Worm (Caenorhabditis elegans) whole organism, young adult: ENCODE measurements around the gene EEED8.14.

Source experiments
- B0035.1 ChIP-seq: sonication (generic microtip); optimal IDR thresholded peaks from 2 replicates; lab custom pipeline; 2016; ENCODE audit warnings: missing genetic modification characterization, mild to moderate bottlenecking, missing compliant biosample characterization, missing genotype, missing genetic modification reagents
- C06A6.2 ChIP-seq: fragments of 200-800 bp; sonication (Bioruptor generic); conservative IDR thresholded peaks from 2 replicates; pipeline ENCODE4 v1.3.6; 2022; ENCODE audit warnings: missing genetic modification characterization, missing compliant biosample characterization
- D2030.7 ChIP-seq: fragments of 200-800 bp; sonication (Bioruptor generic); IDR thresholded peaks from 2 replicates; pipeline ENCODE4 v1.3.6; 2022; ENCODE audit warnings: missing genetic modification reagents, missing genetic modification characterization, missing compliant biosample characterization
- F33H1.4 ChIP-seq: fragments of 200-800 bp; sonication (Bioruptor generic); IDR thresholded peaks from 2 replicates; pipeline ENCODE4 v1.3.6; 2022; ENCODE audit warnings: missing genetic modification reagents, missing genetic modification characterization, missing compliant biosample characterization
- F37B4.10 ChIP-seq: fragments of 200-800 bp; sonication (Bioruptor generic); IDR thresholded peaks from 2 replicates; pipeline ENCODE4 v1.3.6; 2022; ENCODE audit warnings: missing genetic modification characterization, missing compliant biosample characterization
- F57A8.1 ChIP-seq: fragments of 200-800 bp; sonication (Bioruptor generic); optimal IDR thresholded peaks from 2 replicates; lab custom pipeline; 2018; ENCODE audit warnings: mild to moderate bottlenecking, missing genetic modification characterization, moderate library complexity, missing compliant biosample characterization
- T26A5.8 ChIP-seq: sonication (generic microtip); optimal IDR thresholded peaks from 2 replicates; lab custom pipeline; 2016; ENCODE audit warnings: missing genetic modification characterization, missing compliant biosample characterization
- Y53F4B.3 ChIP-seq: fragments of 200-800 bp; sonication (Bioruptor generic); IDR thresholded peaks from 2 replicates; pipeline ENCODE4 v1.3.6; 2022; ENCODE audit warnings: missing genetic modification reagents, missing genetic modification characterization, missing compliant biosample characterization
- Y53G8AR.9 ChIP-seq: fragments of 200-800 bp; sonication (Bioruptor generic); conservative IDR thresholded peaks from 2 replicates; pipeline ENCODE4 v1.3.6; 2022; ENCODE audit warnings: missing genetic modification reagents, missing genetic modification characterization, missing compliant biosample characterization
- Y56A3A.18 ChIP-seq: fragments of 200-800 bp; sonication (Bioruptor generic); IDR thresholded peaks from 2 replicates; pipeline ENCODE4 v1.3.6; 2022; ENCODE audit warnings: missing genetic modification reagents, missing genetic modification characterization, missing compliant biosample characterization
- Y79H2A.3 ChIP-seq: fragments of 200-800 bp; sonication (Bioruptor generic); conservative IDR thresholded peaks from 2 replicates; pipeline ENCODE4 v1.3.6; 2022; ENCODE audit warnings: missing genetic modification reagents, missing genetic modification characterization, missing compliant biosample characterization
- Y95B8A.8 ChIP-seq: fragments of 200-800 bp; sonication (Bioruptor generic); IDR thresholded peaks from 2 replicates; pipeline ENCODE4 v1.3.6; 2022; ENCODE audit warnings: missing genetic modification reagents, missing genetic modification characterization, missing compliant biosample characterization
- ZK185.1 ChIP-seq: sonication (generic microtip); optimal IDR thresholded peaks from 2 replicates; lab custom pipeline; 2016; ENCODE audit warnings: mild to moderate bottlenecking, missing genetic modification characterization, missing compliant biosample characterization; ENCODE audit not compliant: poor library complexity, severe bottlenecking
- akir-1 ChIP-seq: fragments of 200-800 bp; sonication (Bioruptor generic); optimal IDR thresholded peaks from 2 replicates; lab custom pipeline; 2018; ENCODE audit warnings: mild to moderate bottlenecking, missing genetic modification characterization, moderate library complexity, missing compliant biosample characterization
- ama-1 ChIP-seq, 3 experiments: fragments of 150-350 bp in 1 of 3; sonication (generic microtip) in 2 of 3; optimal IDR thresholded peaks; 2 replicates each; lab custom pipeline; 2014 to 2018; ENCODE audit warnings: missing biosample characterization in 2 of 3, missing genetic modification characterization in 2 of 3, missing genetic modification reagents in 2 of 3
- aptf-3 ChIP-seq: fragments of 200-800 bp; sonication (Bioruptor generic); IDR thresholded peaks from 2 replicates; pipeline ENCODE4 v1.3.6; 2022; ENCODE audit warnings: missing genetic modification characterization, missing compliant biosample characterization
- athp-1 ChIP-seq: sonication (generic microtip); optimal IDR thresholded peaks from 2 replicates; lab custom pipeline; 2017; ENCODE audit warnings: mild to moderate bottlenecking, missing genetic modification characterization, missing compliant biosample characterization
- bed-1 ChIP-seq: fragments of 200-800 bp; sonication (Bioruptor generic); IDR thresholded peaks from 2 replicates; pipeline ENCODE4 v1.3.6; 2022; ENCODE audit warnings: missing genetic modification reagents, missing genetic modification characterization, missing compliant biosample characterization
- bed-2 ChIP-seq: fragments of 200-800 bp; sonication (Bioruptor generic); IDR thresholded peaks from 2 replicates; pipeline ENCODE4 v1.3.6; 2022; ENCODE audit warnings: missing genetic modification reagents, missing genetic modification characterization, missing compliant biosample characterization
- ccch-3 ChIP-seq: fragments of 200-800 bp; sonication (Bioruptor generic); optimal IDR thresholded peaks from 2 replicates; lab custom pipeline; 2018; ENCODE audit warnings: mild to moderate bottlenecking, missing genetic modification characterization, missing compliant biosample characterization
- cebp-2 ChIP-seq: fragments of 200-800 bp; sonication (Bioruptor generic); IDR thresholded peaks from 2 replicates; pipeline ENCODE4 v1.3.6; 2022; ENCODE audit warnings: missing genetic modification characterization, missing compliant biosample characterization
- ceh-40 ChIP-seq: fragments of 200-800 bp; sonication (Bioruptor generic); IDR thresholded peaks from 2 replicates; pipeline ENCODE4 v1.3.6; 2022; ENCODE audit warnings: missing genetic modification characterization, missing compliant biosample characterization
- chd-7 ChIP-seq: sonication (generic microtip); optimal IDR thresholded peaks from 2 replicates; lab custom pipeline; 2016; ENCODE audit warnings: mild to moderate bottlenecking, missing genetic modification characterization, moderate library complexity, missing compliant biosample characterization
- die-1 ChIP-seq: sonication (generic microtip); optimal IDR thresholded peaks from 2 replicates; lab custom pipeline; 2016; ENCODE audit warnings: missing genotype, mild to moderate bottlenecking, missing genetic modification characterization, missing compliant biosample characterization
- dpff-1 ChIP-seq: sonication (generic microtip); optimal IDR thresholded peaks from 2 replicates; lab custom pipeline; 2017; ENCODE audit warnings: mild to moderate bottlenecking, missing genetic modification characterization, missing compliant biosample characterization
- dpl-1 ChIP-seq: fragments of 150-350 bp; optimal IDR thresholded peaks from 2 replicates; lab custom pipeline; 2014; ENCODE audit warnings: missing biosample characterization, missing genetic modification reagents, missing genetic modification characterization
- efl-1 ChIP-seq: fragments of 150-350 bp; optimal IDR thresholded peaks from 2 replicates; lab custom pipeline; 2014; ENCODE audit warnings: missing biosample characterization, missing genetic modification reagents, missing genetic modification characterization
- egrh-3 ChIP-seq: fragments of 200-800 bp; sonication (Bioruptor generic); IDR thresholded peaks from 2 replicates; pipeline ENCODE4 v1.3.6; 2022; ENCODE audit warnings: missing genetic modification reagents, missing genetic modification characterization, missing compliant biosample characterization
- ets-4 ChIP-seq: fragments of 200-800 bp; sonication (Bioruptor generic); optimal IDR thresholded peaks from 2 replicates; lab custom pipeline; 2018; ENCODE audit warnings: mild to moderate bottlenecking, missing genetic modification characterization, missing compliant biosample characterization
- fkh-3 ChIP-seq: sonication (generic microtip); optimal IDR thresholded peaks from 2 replicates; lab custom pipeline; 2016; ENCODE audit warnings: mild to moderate bottlenecking, missing genetic modification characterization, missing compliant biosample characterization
- hlh-12 ChIP-seq: sonication (generic microtip); optimal IDR thresholded peaks from 2 replicates; lab custom pipeline; 2016; ENCODE audit warnings: missing genetic modification characterization, missing compliant biosample characterization
- lin-35 ChIP-seq, 3 experiments: fragments of 150-350 bp in 2 of 3; sonication (generic microtip) in 1 of 3; optimal IDR thresholded peaks; 2 replicates each; lab custom pipeline; 2014 to 2018; ENCODE audit warnings: missing biosample characterization in 3 of 3, missing genetic modification characterization in 3 of 3, missing genetic modification reagents in 3 of 3
- madf-8 ChIP-seq: fragments of 200-800 bp; sonication (Bioruptor generic); conservative IDR thresholded peaks from 2 replicates; pipeline ENCODE4 v1.3.6; 2022; ENCODE audit warnings: missing genetic modification reagents, missing genetic modification characterization, missing compliant biosample characterization
- nhr-27 ChIP-seq: fragments of 200-800 bp; sonication (Bioruptor generic); optimal IDR thresholded peaks from 2 replicates; lab custom pipeline; 2018; ENCODE audit warnings: mild to moderate bottlenecking, missing genetic modification characterization, moderate library complexity, missing compliant biosample characterization
- pbrm-1 ChIP-seq: fragments of 200-800 bp; sonication (Bioruptor generic); IDR thresholded peaks from 2 replicates; pipeline ENCODE4 v1.3.6; 2022; ENCODE audit warnings: missing genetic modification reagents, missing genetic modification characterization, missing compliant biosample characterization
- rec-8 ChIP-seq, 2 experiments: sonication (generic microtip); optimal IDR thresholded peaks; 2 replicates each; lab custom pipeline; 2016; ENCODE audit warnings: mild to moderate bottlenecking in 2 of 2, missing genetic modification characterization in 2 of 2, missing genetic modification reagents in 2 of 2, missing genotype in 2 of 2, missing biosample characterization in 1 of 2, missing compliant biosample characterization in 1 of 2, moderate library complexity in 1 of 2
- snpc-1.1 ChIP-seq: sonication (generic microtip); optimal IDR thresholded peaks from 2 replicates; lab custom pipeline; 2017; ENCODE audit warnings: missing genetic modification characterization, mild to moderate bottlenecking, missing compliant biosample characterization, antibody characterized with exemption, moderate library complexity, missing genotype, missing genetic modification reagents; ENCODE audit not compliant: insufficient read depth
- snpc-3.4 ChIP-seq: sonication (generic microtip); optimal IDR thresholded peaks from 2 replicates; lab custom pipeline; 2017; ENCODE audit warnings: missing genetic modification characterization, mild to moderate bottlenecking, missing compliant biosample characterization, antibody characterized with exemption, moderate library complexity, missing genotype, missing genetic modification reagents
- tbp1 ChIP-seq: fragments of 200-800 bp; sonication (Bioruptor generic); optimal IDR thresholded peaks from 2 replicates; lab custom pipeline; 2018; ENCODE audit warnings: mild to moderate bottlenecking, missing genetic modification characterization, missing compliant biosample characterization
- xnd-1 ChIP-seq: sonication (generic microtip); optimal IDR thresholded peaks from 2 replicates; lab custom pipeline; 2016; ENCODE audit warnings: missing genotype, missing genetic modification reagents, missing genetic modification characterization, missing compliant biosample characterization
- ztf-22 ChIP-seq: fragments of 200-800 bp; sonication (Bioruptor generic); optimal IDR thresholded peaks from 2 replicates; lab custom pipeline; 2018; ENCODE audit warnings: mild to moderate bottlenecking, missing genetic modification characterization, moderate library complexity, missing compliant biosample characterization
- ztf-25 ChIP-seq: fragments of 200-800 bp; sonication (Bioruptor generic); IDR thresholded peaks from 2 replicates; pipeline ENCODE4 v1.3.6; 2022; ENCODE audit warnings: missing genetic modification reagents, missing genetic modification characterization, missing compliant biosample characterization
- ztf-26 ChIP-seq: sonication (generic microtip); optimal IDR thresholded peaks from 2 replicates; lab custom pipeline; 2017; ENCODE audit warnings: missing genetic modification characterization, missing compliant biosample characterization

EEED8.14 gene

ce11 chrII:5416204-5416764 is 2.4 kb upstream of the EEED8.14 start, which contains the start of gene EEED8.2:
EEED8.2 (plus strand) TSS chrII:5416714.
- TF ChIP-seq aptf-3 (GFP tag; lab: Robert Waterston, UW) (no peak), F57A8.1 (GFP tag; lab: Kevin White, UChicago) (no peak), rec-8 (tag; optimal IDR thresholded peaks at IDR 0.05; lab: Kevin White, UChicago) (no peak), ztf-26 (tag; lab: Kevin White, UChicago) (no peak), Y79H2A.3 (GFP tag; lab: Robert Waterston, UW) (no peak), Y53F4B.3 (no peak), die-1 (tag; lab: Kevin White, UChicago) (no peak), Y56A3A.18 (GFP tag; lab: Robert Waterston, UW) (no peak), ama-1 (optimal IDR thresholded peaks at IDR 0.05; lab: Kevin White, UChicago) (no peak), ama-1 (GFP tag; optimal IDR thresholded peaks at IDR 0.05; lab: Kevin White, UChicago) (no peak), ccch-3 (no peak), xnd-1 (tag; lab: Kevin White, UChicago) (no peak), ztf-22 (no peak), T26A5.8 (tag; lab: Kevin White, UChicago) (no peak), ets-4 (GFP tag; lab: Kevin White, UChicago) (no peak), cebp-2 (GFP tag; lab: Robert Waterston, UW) (no peak), pbrm-1 (GFP tag; lab: Robert Waterston, UW) (no peak), tbp1 (no peak), bed-2 (GFP tag; lab: Robert Waterston, UW) (no peak)
- TF ChIP-seq, all 124 proteins: peak for 0

DNA sequence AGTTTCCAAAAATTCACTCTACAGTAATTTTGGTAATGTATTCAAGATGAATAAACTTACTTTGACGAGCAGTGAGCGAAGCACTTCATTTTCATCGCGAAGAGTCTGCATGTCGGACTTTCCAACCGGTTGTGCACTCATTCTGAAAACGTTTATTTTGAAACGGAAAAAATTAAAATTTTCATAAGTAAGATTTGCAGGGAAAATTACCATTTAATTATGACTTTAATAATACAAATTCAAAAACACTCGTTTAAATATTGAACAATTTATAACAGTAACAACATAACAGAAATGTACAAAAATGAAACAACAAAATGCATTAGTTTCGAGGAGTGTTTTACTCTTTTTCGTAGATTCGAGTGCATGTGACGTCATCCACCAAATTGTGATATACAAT is 1.4 kb downstream of the EEED8.14 start, which contains the start of the genes EEED8.13 and EEED8.18:
Gene EEED8.13 (minus strand): TSS at position 101 of the 400 bp plus-strand sequence.
Gene EEED8.18 (minus strand): TSS at position 144 of the 400 bp plus-strand sequence.
- no peak for TF ChIP-seq ZK185.1 (tag; lab: Kevin White, UChicago)
- no peak for TF ChIP-seq bed-1 (GFP tag; lab: Robert Waterston, UW)
- no peak for TF ChIP-seq Y53G8AR.9 (GFP tag; lab: Robert Waterston, UW)
- TF ChIP-seq F37B4.10 (GFP tag; lab: Robert Waterston, UW) = no peak
- TF ChIP-seq ztf-22 = no peak
- no peak for TF ChIP-seq madf-8 (GFP tag; lab: Robert Waterston, UW)
- no peak for TF ChIP-seq dpl-1 (GFP tag; lab: Kevin White, UChicago)
- no peak for TF ChIP-seq athp-1 (tag; lab: Kevin White, UChicago)
- TF ChIP-seq ceh-40 (GFP tag; lab: Robert Waterston, UW) = no peak
- TF ChIP-seq snpc-1.1 (tag; lab: Kevin White, UChicago) = no peak

DNA sequence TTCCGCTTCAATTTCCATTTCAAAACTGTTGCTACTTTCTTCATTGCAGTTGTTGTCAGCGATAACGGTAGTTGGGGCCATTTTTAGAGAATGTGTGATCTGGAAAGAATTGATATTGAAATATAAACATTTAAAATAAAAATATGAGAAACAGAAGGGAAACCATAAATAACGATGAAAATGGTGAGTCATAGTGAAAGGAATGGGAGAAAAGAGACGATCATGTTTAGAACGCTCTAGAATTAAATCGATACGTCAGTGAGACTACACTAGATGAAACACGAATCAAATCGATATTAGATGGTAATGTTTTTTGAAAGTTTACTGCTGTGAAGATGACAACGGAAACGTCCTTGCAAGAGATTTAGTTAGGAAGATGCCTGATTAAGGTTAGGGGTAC is 4.9 kb downstream of the EEED8.14 start, which contains the start of the genes EEED8.12 and EEED8.4:
Gene EEED8.12 (minus strand): TSS at position 101 of the 400 bp plus-strand sequence.
Gene EEED8.4 (plus strand): TSS at position 396 of the 400 bp plus-strand sequence.
- TF ChIP-seq F33H1.4 (GFP tag; lab: Robert Waterston, UW) = no peak
- no peak for TF ChIP-seq akir-1 (GFP tag; lab: Kevin White, UChicago)
- TF ChIP-seq T26A5.8 (tag; lab: Kevin White, UChicago) = no peak
- no peak for TF ChIP-seq hlh-12 (tag; lab: Kevin White, UChicago)
- TF ChIP-seq B0035.1 (tag; lab: Kevin White, UChicago) = no peak
- TF ChIP-seq cebp-2 (GFP tag; lab: Robert Waterston, UW) = no peak
- TF ChIP-seq Y95B8A.8 = no peak

ce11 chrII:5407548-5407947 is 6.3 kb downstream of the EEED8.14 start, which contains the start of gene clec-141:
clec-141 (minus strand) TSS chrII:5407648.
- TF ChIP-seq D2030.7 = no peak
- TF ChIP-seq ztf-25 = no peak
- no peak for TF ChIP-seq egrh-3 (GFP tag; lab: Robert Waterston, UW)
- no peak for TF ChIP-seq fkh-3 (tag; lab: Kevin White, UChicago)
- TF ChIP-seq nhr-27 = no peak
- TF ChIP-seq F33H1.4 (GFP tag; lab: Robert Waterston, UW) = no peak
- no peak for TF ChIP-seq chd-7
- TF ChIP-seq C06A6.2 = no peak
- no peak for TF ChIP-seq lin-35 (GFP tag; optimal IDR thresholded peaks at IDR 0.05; lab: Kevin White, UChicago)
- TF ChIP-seq dpff-1 (tag; lab: Kevin White, UChicago) = no peak
- TF ChIP-seq snpc-3.4 (tag; lab: Kevin White, UChicago) = no peak
- TF ChIP-seq ztf-26 (tag; lab: Kevin White, UChicago) = no peak
- TF ChIP-seq efl-1 = no peak
